Worm (Caenorhabditis elegans): ENCODE data around the gene R07E4.5.

ce11 chrX:5956130-5956529 lies 3.2 kb upstream of the R07E4.5 start:
- TF ChIP-seq ceh-88 (GFP tag; IDR thresholded peaks at IDR 0.05): no peak
- TF ChIP-seq hlh-17 (GFP tag; optimal IDR thresholded peaks at IDR 0.05; ENCODE audit: borderline replicate concordance): no peak
- TF ChIP-seq efl-1 (optimal IDR thresholded peaks at IDR 0.05): no peak
- no peak for TF ChIP-seq efl-1 (GFP tag; optimal IDR thresholded peaks at IDR 0.05 in 1 of 2)
- TF ChIP-seq nhr-11 (tag; optimal IDR thresholded peaks at IDR 0.05): no peak
- no peak for TF ChIP-seq skn-1 (tag; optimal IDR thresholded peaks at IDR 0.05)
- TF ChIP-seq fos-1 (tag; optimal IDR thresholded peaks at IDR 0.05): no peak
- no peak for TF ChIP-seq C16A3.4 (tag; optimal IDR thresholded peaks at IDR 0.05)
- TF ChIP-seq Y116A8C.19 (tag; optimal IDR thresholded peaks at IDR 0.05; ENCODE audit: borderline replicate concordance): no peak
- no peak for TF ChIP-seq lin-35 (GFP tag; optimal IDR thresholded peaks at IDR 0.05)
- no peak for TF ChIP-seq nhr-47 (tag; optimal IDR thresholded peaks at IDR 0.05)
- no peak for TF ChIP-seq fkh-8 (tag; optimal IDR thresholded peaks at IDR 0.05)
- no peak for TF ChIP-seq nhr-28 (tag; optimal IDR thresholded peaks at IDR 0.05)
- TF ChIP-seq swsn-7 (tag; optimal IDR thresholded peaks at IDR 0.05): no peak
- TF ChIP-seq rnt-1 (tag; optimal IDR thresholded peaks at IDR 0.05): no peak

All from whole organism, L1 larva.